Fruit fly (Drosophila melanogaster): ENCODE results near the gene BBS8.

Gene BBS8

dm6 chr2L:427338-428234 lies 4.9 kb downstream of the BBS8 start (continued):
- no peak for TF ChIP-seq z (GFP tag; IDR thresholded peaks at IDR 0.05)
- no peak for TF ChIP-seq CG1792 (GFP tag; optimal IDR thresholded peaks at IDR 0.05)
- TF ChIP-seq Taf1 (GFP tag; IDR thresholded peaks at IDR 0.05) = no peak
- TF ChIP-seq TFAM (GFP tag; optimal IDR thresholded peaks at IDR 0.05) = no peak
- TF ChIP-seq CG12744 (GFP tag; optimal IDR thresholded peaks at IDR 0.05) = no peak
- peak; percentile 47 for TF ChIP-seq CG10979 (tag; optimal IDR thresholded peaks at IDR 0.05)
- TF ChIP-seq Pdp1 (GFP tag; optimal IDR thresholded peaks at IDR 0.05) = peak in 1 of 2 experiments; percentile 13
- TF ChIP-seq lbe (GFP tag; optimal IDR thresholded peaks at IDR 0.05) = peak; percentile 86
- no peak for TF ChIP-seq gro (GFP tag; optimal IDR thresholded peaks at IDR 0.05)
- no peak for TF ChIP-seq CG7271 (tag; optimal IDR thresholded peaks at IDR 0.05)
- no peak for TF ChIP-seq CG3065 (GFP tag; optimal IDR thresholded peaks at IDR 0.05)
- TF ChIP-seq CG9609 (GFP tag; optimal IDR thresholded peaks at IDR 0.05) = no peak
- peak; percentile 4 for TF ChIP-seq CG14710 (tag; optimal IDR thresholded peaks at IDR 0.05)
- TF ChIP-seq ato (GFP tag; IDR thresholded peaks at IDR 0.05; ENCODE audit: partially characterized antibody) = no peak
- TF ChIP-seq sna (GFP tag; IDR thresholded peaks at IDR 0.05; ENCODE audit: partially characterized antibody) = no peak
- no peak for TF ChIP-seq cad (GFP tag; optimal IDR thresholded peaks at IDR 0.05)
- TF ChIP-seq dpn (GFP tag; optimal IDR thresholded peaks at IDR 0.05) = no peak
- TF ChIP-seq zf30C (GFP tag; optimal IDR thresholded peaks at IDR 0.05) = peak; percentile 71
- peak; percentile 23 for TF ChIP-seq CG18599 (GFP tag; optimal IDR thresholded peaks at IDR 0.05)
- TF ChIP-seq CG6272 (GFP tag; IDR thresholded peaks at IDR 0.05) = no peak
- no peak for TF ChIP-seq ssp (GFP tag; IDR thresholded peaks at IDR 0.05)
- no peak for TF ChIP-seq CG34224 (GFP tag; IDR thresholded peaks at IDR 0.05; ENCODE audit: partially characterized antibody)
- TF ChIP-seq croc (GFP tag; conservative IDR thresholded peaks at IDR 0.05) = no peak
- peak; percentile 25 for TF ChIP-seq CG30403 (GFP tag; optimal IDR thresholded peaks at IDR 0.05)
- no peak for TF ChIP-seq onecut (GFP tag; IDR thresholded peaks at IDR 0.05)
- no peak for TF ChIP-seq jigr1 (GFP tag; IDR thresholded peaks at IDR 0.05)
- TF ChIP-seq CG9727 (GFP tag; optimal IDR thresholded peaks at IDR 0.05) = peak; percentile 21
- no peak for TF ChIP-seq CG4617 (GFP tag; optimal IDR thresholded peaks at IDR 0.05; ENCODE audit: borderline replicate concordance)
- TF ChIP-seq gsb (GFP tag; IDR thresholded peaks at IDR 0.05) = no peak
- peak; percentile 41 for TF ChIP-seq CG1603 (tag; optimal IDR thresholded peaks at IDR 0.05)
- no peak for TF ChIP-seq bowl (GFP tag; IDR thresholded peaks at IDR 0.05)
- TF ChIP-seq rib (GFP tag; IDR thresholded peaks at IDR 0.05) = no peak
- no peak for TF ChIP-seq D19B (GFP tag; optimal IDR thresholded peaks at IDR 0.05)
- TF ChIP-seq Mes4 (GFP tag; optimal IDR thresholded peaks at IDR 0.05) = no peak
- peak; percentile 30 to 74 for TF ChIP-seq bsh (GFP tag; optimal IDR thresholded peaks at IDR 0.05)
- no peak for TF ChIP-seq CG14965 (GFP tag; optimal IDR thresholded peaks at IDR 0.05; ENCODE audit: borderline replicate concordance)
- TF ChIP-seq lola (GFP tag; optimal IDR thresholded peaks at IDR 0.05) = no peak
- no peak for TF ChIP-seq gcm (GFP tag; optimal IDR thresholded peaks at IDR 0.05)
- TF ChIP-seq CG6254 (GFP tag; optimal IDR thresholded peaks at IDR 0.05) = peak; percentile 40
- TF ChIP-seq sens (GFP tag) = peak; percentile 76
- TF ChIP-seq CG10543 (GFP tag; optimal IDR thresholded peaks at IDR 0.05) = no peak
- TF ChIP-seq CG6689 (GFP tag; IDR thresholded peaks at IDR 0.05) = peak; percentile 56
- TF ChIP-seq ems (GFP tag; optimal IDR thresholded peaks at IDR 0.05) = no peak
- TF ChIP-seq fd3F (GFP tag; optimal IDR thresholded peaks at IDR 0.05) = no peak
- no peak for TF ChIP-seq slp2 (GFP tag; optimal IDR thresholded peaks at IDR 0.05)
- TF ChIP-seq sc (optimal IDR thresholded peaks at IDR 0.05) = no peak
- TF ChIP-seq sc (GFP tag; optimal IDR thresholded peaks at IDR 0.05) = no peak
- no peak for TF ChIP-seq CG7556 (GFP tag; optimal IDR thresholded peaks at IDR 0.05)
- no peak for TF ChIP-seq eve (GFP tag; optimal IDR thresholded peaks at IDR 0.05)
